Worm (Caenorhabditis elegans) whole organism, L4/young adult: ENCODE data around the gene dkc-1.

Experiments
- W03F9.2 ChIP-seq: fragments of 150-350 bp; optimal IDR thresholded peaks from 2 replicates; lab custom pipeline; 2014; ENCODE audit warnings: missing biosample characterization, missing genetic modification characterization
- dao-5 ChIP-seq: sonication (generic microtip); optimal IDR thresholded peaks from 2 replicates; lab custom pipeline; 2016; ENCODE audit warnings: missing genotype, missing genetic modification characterization, moderate library complexity, missing compliant biosample characterization
- him-1 ChIP-seq: sonication (generic microtip); optimal IDR thresholded peaks from 2 replicates; lab custom pipeline; 2016; ENCODE audit warnings: missing genotype, missing genetic modification reagents, missing genetic modification characterization, missing compliant biosample characterization

The dkc-1 gene

DNA sequence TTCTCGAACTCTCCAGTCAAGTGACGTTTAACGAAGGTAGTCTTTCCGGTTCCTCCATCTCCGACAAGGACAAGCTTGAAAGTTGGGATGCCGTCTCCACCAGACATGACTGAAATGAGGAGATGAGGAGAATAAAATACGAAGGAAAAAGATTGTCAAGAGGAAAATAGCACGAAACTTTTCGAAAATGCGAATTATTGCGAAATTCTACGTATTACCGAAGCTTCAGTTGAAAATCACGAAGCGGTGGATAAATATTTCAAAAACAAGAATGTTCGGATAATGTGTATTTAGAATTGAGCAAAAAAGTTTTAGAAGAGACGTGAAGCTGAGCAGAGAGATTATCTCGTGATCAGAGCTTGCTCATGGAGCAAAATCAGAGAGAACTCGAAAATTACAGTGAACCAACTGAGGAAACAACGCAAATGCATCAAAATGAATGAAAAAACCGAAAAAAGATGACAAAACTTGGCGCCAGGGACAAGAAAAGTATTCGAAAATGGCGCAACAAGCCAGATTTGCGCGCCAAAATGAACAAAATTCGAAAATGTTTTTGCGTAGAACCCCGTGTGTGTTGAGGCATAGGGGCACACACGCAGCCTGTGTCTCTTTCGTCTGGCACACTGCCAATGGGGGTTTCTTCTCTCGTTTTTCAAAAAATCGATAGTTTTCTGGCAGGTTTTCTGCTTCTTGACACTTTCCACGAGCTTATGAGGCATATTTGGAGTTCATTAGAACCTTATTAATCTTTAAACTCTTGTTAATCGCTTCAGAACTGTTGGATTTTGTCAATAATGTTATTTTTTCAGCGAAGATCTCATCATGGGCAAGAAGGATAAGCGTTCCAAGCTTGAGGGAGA lies at the start of gene dkc-1, which contains the start of gene ran-1:
TSS of gene dkc-1 (plus strand) at position 810 of the 860 bp plus-strand sequence.
TSS of gene ran-1 (minus strand) at position 109 of the 860 bp plus-strand sequence.
- TF ChIP-seq him-1 (tag; lab: Kevin White, UChicago) (no peak), W03F9.2 (tag; lab: Kevin White, UChicago) (peak; percentile 87)

- no peak for TF ChIP-seq him-1 (tag; lab: Kevin White, UChicago)
- no peak for TF ChIP-seq dao-5 (tag; lab: Kevin White, UChicago)
- no peak for TF ChIP-seq W03F9.2 (tag; lab: Kevin White, UChicago)
Measured at ce11 chrIII:10700460-10700859, 47.8 kb upstream of the dkc-1 start, which contains the start of gene Y39A1A.20. Gene Y39A1A.20 (minus strand): TSS chrIII:10700560.

DNA sequence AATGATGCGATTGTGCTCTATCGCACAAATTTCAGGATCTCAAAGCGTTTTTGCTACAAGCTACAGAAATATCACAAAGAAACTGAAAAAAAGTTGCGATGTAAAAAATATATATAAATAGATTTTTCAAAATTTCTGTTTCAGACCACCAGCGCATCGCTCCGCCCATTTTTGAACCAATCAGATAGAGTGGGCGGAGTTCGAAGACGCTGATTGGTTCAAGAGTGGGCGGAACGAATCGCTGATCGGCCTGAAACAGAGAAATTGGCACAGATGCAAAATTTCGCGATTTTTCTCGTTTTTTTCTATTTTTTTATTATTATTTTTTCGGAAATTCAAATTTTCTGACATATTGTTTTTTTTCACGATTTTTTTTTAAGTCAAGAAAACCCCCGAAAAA lies 45.4 kb upstream of the dkc-1 start:
- TF ChIP-seq W03F9.2 (tag; lab: Kevin White, UChicago) (no peak), him-1 (tag; lab: Kevin White, UChicago) (no peak), dao-5 (tag; lab: Kevin White, UChicago) (no peak)

DNA sequence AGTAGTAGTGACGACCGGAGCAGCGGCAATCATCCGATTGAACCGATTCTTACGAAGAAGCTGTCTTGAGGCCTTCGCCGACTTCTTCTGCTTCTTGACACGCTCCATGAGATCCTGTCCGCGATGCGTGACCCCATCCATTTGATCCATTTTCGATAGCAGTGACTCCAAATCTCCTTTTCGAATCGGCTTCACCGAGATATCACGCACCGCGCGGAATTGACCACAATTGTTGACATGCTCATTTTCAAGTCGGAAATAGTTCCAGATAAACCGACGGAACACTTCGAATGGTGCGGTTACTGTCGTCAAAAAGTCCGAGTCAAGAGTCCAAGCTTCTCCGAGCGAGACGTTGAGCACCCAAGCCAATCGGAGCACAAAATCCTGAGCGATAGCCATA lies 44.4 kb upstream of the dkc-1 start:
- TF ChIP-seq him-1 (tag; lab: Kevin White, UChicago) = no peak
- no peak for TF ChIP-seq W03F9.2 (tag; lab: Kevin White, UChicago)
- no peak for TF ChIP-seq dao-5 (tag; lab: Kevin White, UChicago)

ce11 chrIII:10704499-10704898 lies 43.7 kb upstream of the dkc-1 start:
- TF ChIP-seq W03F9.2 (tag; lab: Kevin White, UChicago) = no peak
- TF ChIP-seq him-1 (tag; lab: Kevin White, UChicago) = no peak
- no peak for TF ChIP-seq dao-5 (tag; lab: Kevin White, UChicago)

- TF ChIP-seq him-1 (tag; lab: Kevin White, UChicago) (no peak), dao-5 (tag; lab: Kevin White, UChicago) (no peak), W03F9.2 (tag; lab: Kevin White, UChicago) (no peak)
Measured at ce11 chrIII:10706481-10706880, 41.7 kb upstream of the dkc-1 start.

DNA sequence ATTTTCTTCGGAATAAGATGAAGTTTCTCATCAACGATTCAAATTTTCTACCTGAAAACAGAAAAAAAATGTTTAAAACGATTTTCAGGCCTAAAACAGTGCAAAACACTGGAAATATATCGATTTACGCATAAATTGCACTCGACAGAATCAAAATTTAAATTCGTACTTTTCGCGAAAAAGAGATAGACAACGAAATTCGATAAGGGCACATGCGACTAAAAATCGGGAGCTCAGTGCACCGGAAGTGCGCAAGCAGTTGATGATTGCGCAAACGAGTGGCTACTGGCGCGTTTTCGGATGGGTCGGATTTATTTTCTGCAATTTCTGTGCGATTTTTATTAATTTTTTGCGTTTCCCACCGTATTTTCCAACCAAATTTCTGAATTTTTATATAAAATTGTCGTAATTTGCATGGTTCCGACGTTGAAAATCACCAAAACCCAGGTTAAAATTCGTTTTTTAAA lies 41.2 kb upstream of the dkc-1 start, which contains the start of the genes Y39A1A.21 and Y39A1A.22:
TSS of gene Y39A1A.21 (minus strand) at position 51 of the 467 bp plus-strand sequence.
TSS of gene Y39A1A.22 (minus strand) at position 57 of the 467 bp plus-strand sequence.
- TF ChIP-seq dao-5 (tag; lab: Kevin White, UChicago) = no peak
- TF ChIP-seq W03F9.2 (tag; lab: Kevin White, UChicago) = peak; percentile 69
- TF ChIP-seq him-1 (tag; lab: Kevin White, UChicago) = peak; percentile 29

DNA sequence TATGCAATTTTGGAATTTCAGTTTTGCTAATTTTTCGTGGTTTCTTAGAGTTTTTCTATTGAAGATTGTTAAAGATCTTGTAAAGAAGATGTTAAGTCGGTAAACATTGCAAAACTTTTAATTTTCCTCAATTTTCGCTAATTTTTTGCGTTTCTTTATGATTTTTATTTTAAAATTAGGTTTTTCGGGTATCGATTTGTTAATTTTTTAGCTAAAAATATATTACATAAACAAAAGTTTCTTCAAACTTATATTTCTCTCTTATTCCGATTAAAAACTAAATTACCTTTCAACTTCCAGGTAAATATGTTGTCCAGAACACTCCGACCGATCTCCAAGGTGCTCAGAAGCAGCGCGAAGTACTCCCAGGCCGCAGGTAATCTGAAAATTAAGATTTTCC lies 40.8 kb upstream of the dkc-1 start, which contains the start of gene mrpl-12:
TSS of gene mrpl-12 (plus strand) at position 301 of the 400 bp plus-strand sequence.
- TF ChIP-seq W03F9.2 (tag; lab: Kevin White, UChicago) (no peak), dao-5 (tag; lab: Kevin White, UChicago) (no peak), him-1 (tag; lab: Kevin White, UChicago) (no peak)

ce11 chrIII:10708484-10708883 lies 39.7 kb upstream of the dkc-1 start:
- TF ChIP-seq dao-5 (tag; lab: Kevin White, UChicago) (no peak), W03F9.2 (tag; lab: Kevin White, UChicago) (no peak), him-1 (tag; lab: Kevin White, UChicago) (no peak)

DNA sequence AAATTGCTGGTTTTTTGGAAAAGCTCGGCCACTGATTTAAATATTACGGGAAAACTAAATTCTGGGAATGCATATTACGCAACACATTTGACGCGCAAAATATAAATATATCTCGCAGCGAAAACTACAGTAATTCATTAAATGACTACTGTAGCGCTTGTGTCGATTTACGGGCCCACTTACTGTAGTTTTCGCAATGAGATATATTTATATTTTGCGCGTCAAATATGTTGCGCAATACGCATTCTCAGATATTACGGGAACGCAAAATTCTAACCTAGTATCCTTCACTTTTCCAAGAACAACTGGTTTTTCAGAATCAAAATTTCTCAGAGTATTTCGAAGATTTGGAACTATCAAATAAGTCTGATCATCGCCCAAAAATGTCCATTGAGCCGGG lies 38.6 kb upstream of the dkc-1 start:
- TF ChIP-seq him-1 (tag; lab: Kevin White, UChicago) (no peak), dao-5 (tag; lab: Kevin White, UChicago) (no peak), W03F9.2 (tag; lab: Kevin White, UChicago) (no peak)

DNA sequence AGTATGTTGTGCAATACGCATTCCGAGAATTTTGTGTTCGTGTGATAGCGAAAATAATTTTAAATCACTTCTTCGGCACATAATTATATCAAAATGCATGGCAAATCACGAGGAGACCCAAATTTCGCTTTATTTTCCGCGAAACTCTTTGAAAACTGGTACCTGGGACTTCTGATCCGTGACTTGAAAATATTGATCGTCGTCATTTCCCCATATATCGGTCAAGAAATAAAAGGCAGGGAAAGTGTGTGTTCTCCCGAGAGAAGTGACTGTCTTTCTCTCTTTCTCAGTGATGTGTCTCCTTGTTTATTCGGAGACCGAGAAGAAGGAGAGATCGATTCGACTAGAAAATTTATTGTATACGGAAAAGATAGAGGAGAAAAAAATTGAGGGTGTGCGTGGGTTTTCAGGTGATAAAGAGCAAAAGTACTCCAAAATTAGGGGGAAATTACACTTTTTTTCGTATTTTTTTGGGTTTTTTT lies 37.0 kb upstream of the dkc-1 start, which contains the start of gene W09D10.5:
TSS of gene W09D10.5 (minus strand) at position 345 of the 482 bp plus-strand sequence.
- TF ChIP-seq dao-5 (tag; lab: Kevin White, UChicago) (no peak), W03F9.2 (tag; lab: Kevin White, UChicago) (no peak)

DNA sequence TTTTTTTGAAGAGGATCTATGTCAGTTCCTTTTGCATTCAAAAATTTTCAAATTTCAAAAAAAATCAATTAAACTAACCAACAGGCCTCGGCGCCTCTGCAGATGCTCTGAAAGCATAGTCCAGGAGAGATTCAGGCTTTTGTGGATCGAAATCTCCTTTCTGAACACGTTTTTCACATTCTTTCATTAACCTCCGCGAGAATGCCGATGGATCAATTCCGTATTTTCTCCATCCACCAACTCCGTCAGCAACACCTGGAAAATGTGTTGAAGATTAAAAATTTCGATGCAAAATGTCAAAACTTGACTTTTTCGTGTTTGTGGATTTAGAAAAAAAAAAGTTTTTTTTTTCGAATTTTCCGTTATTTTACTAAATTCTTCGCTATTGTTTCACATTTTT lies 33.7 kb upstream of the dkc-1 start:
- TF ChIP-seq him-1 (tag; lab: Kevin White, UChicago) (no peak), dao-5 (tag; lab: Kevin White, UChicago) (no peak), W03F9.2 (tag; lab: Kevin White, UChicago) (no peak)

DNA sequence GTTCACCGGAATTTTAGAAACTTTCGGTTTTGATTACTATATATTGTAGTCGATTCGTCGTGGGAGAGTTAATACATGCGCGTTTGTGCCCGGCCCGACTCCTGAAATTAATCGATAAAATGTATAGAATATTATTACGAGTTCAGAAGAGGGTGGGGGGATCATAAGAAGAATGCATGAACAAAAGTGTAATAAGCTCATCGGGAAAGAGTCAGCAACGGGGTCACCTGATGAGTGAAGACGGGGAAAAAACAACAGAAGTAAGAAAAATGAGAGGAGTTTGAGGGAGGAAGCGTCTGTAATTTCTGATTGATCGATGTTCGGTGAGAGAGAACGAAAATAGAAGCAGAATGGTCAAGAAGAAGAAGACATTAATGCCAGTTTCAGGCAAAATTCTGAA lies 32.1 kb upstream of the dkc-1 start, which contains the start of gene W09D10.4:
TSS of gene W09D10.4 (minus strand) at position 101 of the 400 bp plus-strand sequence.
- TF ChIP-seq dao-5 (tag; lab: Kevin White, UChicago) = no peak
- no peak for TF ChIP-seq W03F9.2 (tag; lab: Kevin White, UChicago)
- no peak for TF ChIP-seq him-1 (tag; lab: Kevin White, UChicago)
